Worm (Caenorhabditis elegans): ENCODE results near the gene C02B8.12.

- no peak for TF ChIP-seq tbx-9 (tag; optimal IDR thresholded peaks at IDR 0.05; ENCODE audit: borderline replicate concordance)
- TF ChIP-seq T26A5.8 (tag; optimal IDR thresholded peaks at IDR 0.05): no peak
- TF ChIP-seq hlh-12 (tag; optimal IDR thresholded peaks at IDR 0.05): no peak
- peak; percentile 21 for TF ChIP-seq pha-4 (tag; optimal IDR thresholded peaks at IDR 0.05)
- no peak for TF ChIP-seq F10E7.11 (tag; optimal IDR thresholded peaks at IDR 0.05)
- no peak for TF ChIP-seq lsy-27 (tag; optimal IDR thresholded peaks at IDR 0.05; ENCODE audit: borderline replicate concordance, insufficient read depth)
- TF ChIP-seq Y95B8A.8 (GFP tag; IDR thresholded peaks at IDR 0.05): no peak
- no peak for TF ChIP-seq egrh-3 (GFP tag; IDR thresholded peaks at IDR 0.05)
- no peak for TF ChIP-seq lin-54 (GFP tag; optimal IDR thresholded peaks at IDR 0.05)
- TF ChIP-seq unc-62 (GFP tag; optimal IDR thresholded peaks at IDR 0.05): no peak
Observed at ce11 chrX:8109531-8109930, 13.6 kb downstream of the C02B8.12 start.

Data from whole organism, young adult.